Worm (Caenorhabditis elegans): ENCODE data around the gene W06G6.15.

W06G6.15 gene

ce11 chrV:16675553-16675952 lies 21.2 kb downstream of the W06G6.15 start, which contains the start of gene srz-1 (continued):
- no peak for TF ChIP-seq ztf-11 (tag; optimal IDR thresholded peaks at IDR 0.05)

- TF ChIP-seq dve-1 (tag; optimal IDR thresholded peaks at IDR 0.05; ENCODE audit: insufficient read depth) (no peak), snpc-1.2 (GFP tag; IDR thresholded peaks at IDR 0.05) (no peak), tra-1 (GFP tag; IDR thresholded peaks at IDR 0.05) (no peak), daf-16 (GFP tag; optimal IDR thresholded peaks at IDR 0.05) (no peak), daf-16 (tag; optimal IDR thresholded peaks at IDR 0.05) (no peak), ces-1 (GFP tag; optimal IDR thresholded peaks at IDR 0.05) (no peak), nhr-11 (tag; optimal IDR thresholded peaks at IDR 0.05) (no peak), pqm-1 (tag; optimal IDR thresholded peaks at IDR 0.05) (no peak), ZK337.2 (GFP tag; IDR thresholded peaks at IDR 0.05) (no peak), arid-1 (GFP tag; conservative IDR thresholded peaks at IDR 0.05) (no peak), daf-19 (GFP tag; conservative IDR thresholded peaks at IDR 0.05) (no peak), zip-2 (tag; optimal IDR thresholded peaks at IDR 0.05) (no peak)
Observed at ce11 chrV:16679237-16679636, 24.9 kb downstream of the W06G6.15 start, which contains the start of gene srz-103. srz-103 (minus strand) TSS chrV:16679337.

ce11 chrV:16679981-16680380 lies 25.6 kb downstream of the W06G6.15 start, which contains the start of gene srw-44:
srw-44 (plus strand) TSS chrV:16680281.
- peak in 1 of 2 experiments; percentile 58 for TF ChIP-seq unc-62 (GFP tag; optimal IDR thresholded peaks at IDR 0.05 in 1 of 2)
- no peak for TF ChIP-seq unc-62 (tag; optimal IDR thresholded peaks at IDR 0.05)
- TF ChIP-seq spr-1 (tag; optimal IDR thresholded peaks at IDR 0.05) = no peak
- TF ChIP-seq dpl-1 (GFP tag; optimal IDR thresholded peaks at IDR 0.05) = no peak

- no peak for TF ChIP-seq ceh-44 (GFP tag; IDR thresholded peaks at IDR 0.05)
- no peak for TF ChIP-seq set-16 (GFP tag; IDR thresholded peaks at IDR 0.05)
- no peak for TF ChIP-seq Y105C5A.15 (GFP tag; IDR thresholded peaks at IDR 0.05)
- no peak for TF ChIP-seq T20F7.1 (GFP tag; optimal IDR thresholded peaks at IDR 0.05)
- TF ChIP-seq ces-1 (GFP tag; optimal IDR thresholded peaks at IDR 0.05) = no peak
Observed at ce11 chrV:16682886-16683285, 28.5 kb downstream of the W06G6.15 start, which contains the start of gene srw-36. srw-36 (plus strand) TSS chrV:16683186.

DNA sequence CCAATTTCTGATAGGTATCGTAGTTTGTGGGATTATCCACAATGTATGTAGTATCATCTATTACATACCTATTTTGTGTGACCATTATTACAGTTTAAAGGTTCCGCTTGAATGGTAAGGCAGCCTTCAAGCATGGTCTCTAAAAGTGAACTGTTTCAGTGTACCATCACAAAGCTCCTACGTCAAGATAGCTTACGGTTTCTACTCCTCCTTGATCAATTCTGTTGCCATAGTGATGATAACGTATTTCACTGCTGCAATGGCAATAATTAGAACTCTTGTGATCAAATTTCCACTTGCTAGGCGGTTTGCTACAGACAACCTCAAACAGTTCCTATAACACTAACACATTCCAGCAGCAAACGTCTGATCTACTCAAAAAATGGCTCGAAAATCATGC lies 29.0 kb downstream of the W06G6.15 start:
- TF ChIP-seq pha-4 (GFP tag; IDR thresholded peaks at IDR 0.05) = no peak
- TF ChIP-seq pha-4 (tag; optimal IDR thresholded peaks at IDR 0.05) = no peak
- TF ChIP-seq mdt-29 (GFP tag; IDR thresholded peaks at IDR 0.05) = no peak
- peak; percentile 91 for TF ChIP-seq aha-1 (tag)

ce11 chrV:16685725-16686124 lies 31.4 kb downstream of the W06G6.15 start, which contains the start of gene srw-43:
srw-43 (plus strand) TSS chrV:16686025.
- TF ChIP-seq mdl-1 (tag; optimal IDR thresholded peaks at IDR 0.05) = no peak
- TF ChIP-seq nhr-237 (tag; optimal IDR thresholded peaks at IDR 0.05) = no peak
- no peak for TF ChIP-seq ceh-82 (tag; optimal IDR thresholded peaks at IDR 0.05)
- TF ChIP-seq daf-8 (GFP tag; IDR thresholded peaks at IDR 0.05) = no peak
- no peak for TF ChIP-seq php-3 (GFP tag; IDR thresholded peaks at IDR 0.05)
- no peak for TF ChIP-seq egl-43 (GFP tag; IDR thresholded peaks at IDR 0.05)
- no peak for TF ChIP-seq snpc-1.2 (GFP tag; IDR thresholded peaks at IDR 0.05)

- TF ChIP-seq nhr-6 (tag; optimal IDR thresholded peaks at IDR 0.05) (no peak), lim-7 (GFP tag; IDR thresholded peaks at IDR 0.05) (no peak), aha-1 (tag) (no peak), nhr-48 (tag; optimal IDR thresholded peaks at IDR 0.05) (no peak), cey-2 (tag; optimal IDR thresholded peaks at IDR 0.05; ENCODE audit: borderline replicate concordance, insufficient read depth) (no peak), F44E2.7 (GFP tag; IDR thresholded peaks at IDR 0.05) (no peak)
Observed at ce11 chrV:16687227-16687626, 32.9 kb downstream of the W06G6.15 start, which contains the start of gene srz-102. srz-102 (plus strand) TSS chrV:16687527.

All from whole organism, L4 larva.